Fruit fly (Drosophila melanogaster): Measurements from ENCODE around the gene CG10958.

CG10958 gene

DNA sequence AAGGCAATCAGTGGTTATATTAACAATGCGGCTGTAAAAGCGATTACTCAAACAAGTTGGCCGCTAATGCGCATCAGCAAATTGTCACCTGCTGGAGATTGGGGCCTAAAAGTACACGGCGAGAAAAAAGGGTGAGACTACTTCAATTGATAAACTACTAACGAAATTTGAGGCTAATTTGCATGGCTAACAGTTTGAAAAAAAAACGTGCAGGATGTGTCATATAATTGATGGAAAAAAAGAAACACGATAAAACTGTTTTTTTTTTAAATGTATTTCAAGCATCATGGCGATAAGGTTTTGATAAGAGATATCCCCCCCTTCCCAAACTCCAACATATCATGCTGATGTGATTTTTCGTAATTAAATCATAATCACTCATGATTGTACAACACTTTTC lies 19.4 kb upstream of the CG10958 start (continued):
- TF ChIP-seq CG7928 (GFP tag; optimal IDR thresholded peaks at IDR 0.05) = no peak
- no peak for TF ChIP-seq CTCF (GFP tag; optimal IDR thresholded peaks at IDR 0.05)
- TF ChIP-seq dm (GFP tag; optimal IDR thresholded peaks at IDR 0.05) = no peak
- TF ChIP-seq CG3847 (GFP tag; IDR thresholded peaks at IDR 0.05) = peak; percentile 45; the same call in 1 of the 2 replicates
- no peak for TF ChIP-seq Kr (GFP tag; optimal IDR thresholded peaks at IDR 0.05)
- no peak for TF ChIP-seq Doc2 (GFP tag; IDR thresholded peaks at IDR 0.05)
- no peak for TF ChIP-seq sc (optimal IDR thresholded peaks at IDR 0.05)
- no peak for TF ChIP-seq sc (GFP tag; optimal IDR thresholded peaks at IDR 0.05)
- peak; percentile 70 for TF ChIP-seq Rfx (GFP tag; IDR thresholded peaks at IDR 0.05)
- TF ChIP-seq CG12071 (GFP tag; optimal IDR thresholded peaks at IDR 0.05) = no peak
- TF ChIP-seq crp (GFP tag; optimal IDR thresholded peaks at IDR 0.05) = no peak
- no peak for TF ChIP-seq CG11398 (GFP tag; optimal IDR thresholded peaks at IDR 0.05)
- TF ChIP-seq nom (GFP tag; optimal IDR thresholded peaks at IDR 0.05) = no peak
- TF ChIP-seq CG31365 (tag; optimal IDR thresholded peaks at IDR 0.05) = no peak
- no peak for TF ChIP-seq CG4360 (GFP tag; IDR thresholded peaks at IDR 0.05)
- TF ChIP-seq stc (GFP tag; IDR thresholded peaks at IDR 0.05) = 0 out of 2 replicates have a peak, but pooled peaks have one; percentile 12
- no peak for TF ChIP-seq CG4404 (GFP tag; IDR thresholded peaks at IDR 0.05)
- no peak for TF ChIP-seq Sin3A (optimal IDR thresholded peaks at IDR 0.05)
- no peak for TF ChIP-seq Elba2 (GFP tag; optimal IDR thresholded peaks at IDR 0.05)
- no peak for TF ChIP-seq MESR4 (GFP tag; optimal IDR thresholded peaks at IDR 0.05)
- TF ChIP-seq CG7271 (tag; optimal IDR thresholded peaks at IDR 0.05) = no peak
- TF ChIP-seq CG12744 (GFP tag; optimal IDR thresholded peaks at IDR 0.05) = no peak
- no peak for TF ChIP-seq Eip74EF (GFP tag; optimal IDR thresholded peaks at IDR 0.05)
- no peak for TF ChIP-seq her (GFP tag; optimal IDR thresholded peaks at IDR 0.05)
- no peak for TF ChIP-seq ab (GFP tag; optimal IDR thresholded peaks at IDR 0.05)
- TF ChIP-seq CG15514 (GFP tag; optimal IDR thresholded peaks at IDR 0.05) = peak; percentile 17
- no peak for TF ChIP-seq CG32767 (GFP tag; IDR thresholded peaks at IDR 0.05)
- no peak for TF ChIP-seq CG14667 (GFP tag; IDR thresholded peaks at IDR 0.05)
- TF ChIP-seq CG34224 (GFP tag; IDR thresholded peaks at IDR 0.05; ENCODE audit: partially characterized antibody) = no peak
- no peak for TF ChIP-seq CG18476 (GFP tag; optimal IDR thresholded peaks at IDR 0.05)
- peak; percentile 52 for TF ChIP-seq CG9932 (GFP tag; IDR thresholded peaks at IDR 0.05)
- TF ChIP-seq CG8478 (optimal IDR thresholded peaks at IDR 0.05) = no peak
- TF ChIP-seq CG33213 (GFP tag; optimal IDR thresholded peaks at IDR 0.05) = no peak
- no peak for TF ChIP-seq mirr (GFP tag; optimal IDR thresholded peaks at IDR 0.05)
- peak; percentile 27 for TF ChIP-seq nau (GFP tag; optimal IDR thresholded peaks at IDR 0.05)
- TF ChIP-seq Ada2b (GFP tag; IDR thresholded peaks at IDR 0.05) = peak; percentile 16; the same call in 1 of the 2 replicates
- TF ChIP-seq Gug (GFP tag; IDR thresholded peaks at IDR 0.05) = no peak
- no peak for TF ChIP-seq CG10267 (tag; optimal IDR thresholded peaks at IDR 0.05)
- TF ChIP-seq exex (tag; optimal IDR thresholded peaks at IDR 0.05) = no peak
- TF ChIP-seq CG43689 (GFP tag; IDR thresholded peaks at IDR 0.05) = no peak
- no peak for TF ChIP-seq CG4854 (GFP tag; optimal IDR thresholded peaks at IDR 0.05)
- TF ChIP-seq CG9876 (GFP tag; optimal IDR thresholded peaks at IDR 0.05) = no peak
- no peak for TF ChIP-seq Hr78 (GFP tag; optimal IDR thresholded peaks at IDR 0.05)
- TF ChIP-seq C15 (GFP tag; IDR thresholded peaks at IDR 0.05) = 0 out of 3 replicates have a peak, but pooled peaks have one; percentile 13
- no peak for TF ChIP-seq tll (GFP tag; optimal IDR thresholded peaks at IDR 0.05)
- TF ChIP-seq CG31388 (GFP tag; optimal IDR thresholded peaks at IDR 0.05) = no peak
- TF ChIP-seq D19A (tag; optimal IDR thresholded peaks at IDR 0.05) = no peak
- no peak for TF ChIP-seq CG13296 (GFP tag; optimal IDR thresholded peaks at IDR 0.05)
- 0 out of 3 replicates have a peak, but pooled peaks have one; percentile 51 for TF ChIP-seq CG11456 (GFP tag; IDR thresholded peaks at IDR 0.05)
- peak; percentile 55 for TF ChIP-seq CG2120 (GFP tag; optimal IDR thresholded peaks at IDR 0.05)
- no peak for TF ChIP-seq Chrac-16 (GFP tag; optimal IDR thresholded peaks at IDR 0.05)
- peak; percentile 2 for TF ChIP-seq Dip3 (GFP tag; optimal IDR thresholded peaks at IDR 0.05)

All from whole organism, embryonic.